Fruit fly (Drosophila melanogaster): Measurements from ENCODE around the gene Hmgcr.
A peak's percentile ranks its signal among the peaks of the same experiment; 100 is the strongest.

Hmgcr gene

DNA sequence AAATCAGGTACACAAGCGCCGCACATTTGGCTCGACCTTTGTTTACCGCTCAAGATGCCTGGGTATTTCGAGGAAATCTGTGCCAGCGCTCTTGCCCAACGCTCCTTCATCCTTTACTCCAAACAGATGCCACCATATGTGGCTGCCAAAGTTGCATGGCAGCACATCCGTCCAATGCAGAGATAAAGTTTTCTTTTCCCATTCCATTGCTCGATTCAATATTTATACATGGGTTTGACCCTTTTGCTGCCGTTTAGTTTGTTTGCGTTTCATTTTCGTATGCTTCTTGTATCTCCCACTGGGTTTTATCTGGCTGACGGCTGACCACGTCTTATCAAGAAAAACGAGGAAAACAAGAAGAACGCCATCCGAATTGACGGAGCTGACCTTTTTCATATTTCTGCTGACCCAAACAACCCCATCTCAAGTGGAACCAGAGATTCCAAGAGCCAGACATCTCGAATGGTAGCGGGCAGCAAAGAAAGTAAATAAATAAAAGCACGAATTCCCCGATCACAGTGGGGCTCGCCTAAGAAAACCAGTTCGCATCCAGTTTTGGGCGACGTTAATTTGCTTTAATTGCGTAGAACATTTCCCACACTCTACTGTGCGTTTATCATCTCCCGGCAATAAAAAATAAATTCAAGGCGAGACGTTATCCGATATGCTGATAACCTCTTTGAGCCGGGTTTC lies 57.5 kb downstream of the Hmgcr start (continued):
- TF ChIP-seq CG6854 (GFP tag; optimal IDR thresholded peaks at IDR 0.05) = no peak
- no peak for TF ChIP-seq Ets21C (GFP tag; optimal IDR thresholded peaks at IDR 0.05)
- no peak for TF ChIP-seq CG8119 (GFP tag; IDR thresholded peaks at IDR 0.05)
- no peak for TF ChIP-seq vri (GFP tag; optimal IDR thresholded peaks at IDR 0.05)
- peak; percentile 23 for TF ChIP-seq cyc (GFP tag; optimal IDR thresholded peaks at IDR 0.05)
- TF ChIP-seq CG4318 (GFP tag; optimal IDR thresholded peaks at IDR 0.05) = no peak
- TF ChIP-seq CG6808 (GFP tag; optimal IDR thresholded peaks at IDR 0.05) = no peak
- no peak for TF ChIP-seq Sox15 (GFP tag; optimal IDR thresholded peaks at IDR 0.05)
- TF ChIP-seq dac (GFP tag; optimal IDR thresholded peaks at IDR 0.05) = no peak
- no peak for TF ChIP-seq ss (GFP tag; optimal IDR thresholded peaks at IDR 0.05)

DNA sequence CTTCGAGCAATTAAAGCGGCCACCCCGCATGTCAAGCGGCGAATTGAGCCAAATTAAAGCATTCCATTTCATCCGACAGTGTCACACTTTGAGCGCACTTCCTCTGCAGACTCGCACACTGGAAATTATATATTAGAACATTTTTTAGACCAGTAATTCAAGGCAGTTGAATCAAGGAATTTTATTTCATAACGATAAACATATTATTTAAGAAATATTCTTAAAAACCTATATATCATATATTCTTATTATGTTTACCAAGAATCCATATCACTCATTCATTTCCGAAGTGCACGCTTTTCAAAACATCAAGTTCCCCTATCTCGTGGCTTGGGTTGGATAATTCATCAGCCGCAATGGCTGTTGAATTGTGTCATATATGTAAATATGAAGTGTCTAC lies 58.4 kb downstream of the Hmgcr start:
- no peak for TF ChIP-seq ss (GFP tag; optimal IDR thresholded peaks at IDR 0.05)
- TF ChIP-seq CG6276 (GFP tag; optimal IDR thresholded peaks at IDR 0.05) = no peak
- no peak for TF ChIP-seq Gug (GFP tag; IDR thresholded peaks at IDR 0.05)
- TF ChIP-seq lz (GFP tag; optimal IDR thresholded peaks at IDR 0.05) = no peak
- no peak for TF ChIP-seq Sox102F (GFP tag; optimal IDR thresholded peaks at IDR 0.05)
- TF ChIP-seq Lpt (GFP tag; optimal IDR thresholded peaks at IDR 0.05) = peak; percentile 20
- TF ChIP-seq Eip75B (GFP tag; optimal IDR thresholded peaks at IDR 0.05) = no peak
- no peak for TF ChIP-seq fkh (GFP tag; optimal IDR thresholded peaks at IDR 0.05)
- TF ChIP-seq salr (GFP tag; optimal IDR thresholded peaks at IDR 0.05) = no peak
- no peak for TF ChIP-seq CG6808 (GFP tag; optimal IDR thresholded peaks at IDR 0.05)
- no peak for TF ChIP-seq dsx (GFP tag; optimal IDR thresholded peaks at IDR 0.05; ENCODE audit: poor library complexity, severe bottlenecking)
- TF ChIP-seq OdsH (GFP tag; optimal IDR thresholded peaks at IDR 0.05) = no peak
- peak; percentile 46 for TF ChIP-seq CG10631 (GFP tag; optimal IDR thresholded peaks at IDR 0.05)
- TF ChIP-seq Blimp-1 (GFP tag; optimal IDR thresholded peaks at IDR 0.05) = no peak
- TF ChIP-seq Hr39 (GFP tag; optimal IDR thresholded peaks at IDR 0.05) = no peak
- peak; percentile 66; the same call in 2 of the 3 replicates for TF ChIP-seq CG6163 (GFP tag; IDR thresholded peaks at IDR 0.05)
- TF ChIP-seq Hr4 (GFP tag; optimal IDR thresholded peaks at IDR 0.05) = no peak
- TF ChIP-seq svp (GFP tag) = no peak
- TF ChIP-seq CG15336 (GFP tag; IDR thresholded peaks at IDR 0.05) = peak; percentile 46; the same call in 1 of the 2 replicates
- TF ChIP-seq cyc (GFP tag; optimal IDR thresholded peaks at IDR 0.05) = no peak
- no peak for TF ChIP-seq CG16779 (tag; optimal IDR thresholded peaks at IDR 0.05)
- TF ChIP-seq CG6792 (GFP tag; optimal IDR thresholded peaks at IDR 0.05) = peak; percentile 15
- peak; percentile 43 for TF ChIP-seq esn (GFP tag; optimal IDR thresholded peaks at IDR 0.05)
- no peak for TF ChIP-seq Ets96B (tag; optimal IDR thresholded peaks at IDR 0.05)
- no peak for TF ChIP-seq Smox (GFP tag; optimal IDR thresholded peaks at IDR 0.05)
- TF ChIP-seq CG8319 (GFP tag; optimal IDR thresholded peaks at IDR 0.05) = no peak
- no peak for TF ChIP-seq Eip78C (GFP tag)
- TF ChIP-seq CG3919 (GFP tag; optimal IDR thresholded peaks at IDR 0.05) = no peak
- TF ChIP-seq CG8632 (GFP tag; optimal IDR thresholded peaks at IDR 0.05) = no peak
- TF ChIP-seq CG11762 (GFP tag; optimal IDR thresholded peaks at IDR 0.05; ENCODE audit: insufficient read depth) = peak; percentile 2
- no peak for TF ChIP-seq Sox15 (GFP tag; optimal IDR thresholded peaks at IDR 0.05)
- peak; percentile 27 for TF ChIP-seq fd59A (GFP tag; optimal IDR thresholded peaks at IDR 0.05)
- TF ChIP-seq Ets21C (GFP tag; optimal IDR thresholded peaks at IDR 0.05) = no peak
- no peak for TF ChIP-seq CG1621 (tag; optimal IDR thresholded peaks at IDR 0.05)
- no peak for TF ChIP-seq spab (GFP tag; optimal IDR thresholded peaks at IDR 0.05)
- no peak for TF ChIP-seq CG10669 (GFP tag; optimal IDR thresholded peaks at IDR 0.05)
- no peak for TF ChIP-seq CG7368 (GFP tag; optimal IDR thresholded peaks at IDR 0.05)
- TF ChIP-seq Eip93F (GFP tag; optimal IDR thresholded peaks at IDR 0.05) = no peak
- TF ChIP-seq fd85E (GFP tag; optimal IDR thresholded peaks at IDR 0.05) = no peak
- no peak for TF ChIP-seq CG31627 (GFP tag; optimal IDR thresholded peaks at IDR 0.05)
- no peak for TF ChIP-seq Sox14 (GFP tag; optimal IDR thresholded peaks at IDR 0.05)
- TF ChIP-seq CG3032 (tag; optimal IDR thresholded peaks at IDR 0.05) = peak; percentile 61
- no peak for TF ChIP-seq CG32006 (GFP tag; optimal IDR thresholded peaks at IDR 0.05)
